Fruit fly (Drosophila melanogaster) whole organism, prepupa: ENCODE results near the gene CG14868.

ENCODE experiments used
- Blimp-1 ChIP-seq: fragments of 200-800 bp; sonication (Bioruptor generic); optimal IDR thresholded peaks from 3 replicates; lab custom pipeline; 2017; ENCODE audit warnings: missing biosample characterization, missing genetic modification characterization, mild to moderate bottlenecking, moderate library complexity, missing genetic modification reagents
- CG10631 ChIP-seq: fragments of 200-800 bp; sonication (Bioruptor generic); optimal IDR thresholded peaks from 2 replicates; lab custom pipeline; 2016; ENCODE audit warnings: missing biosample characterization, missing genetic modification characterization
- CG10669 ChIP-seq: fragments of 200-800 bp; sonication (Bioruptor generic); optimal IDR thresholded peaks from 3 replicates; lab custom pipeline; 2018; ENCODE audit warnings: missing biosample characterization, mild to moderate bottlenecking, missing genetic modification characterization, moderate library complexity
- CG11294 ChIP-seq: fragments of 200-800 bp; sonication (Bioruptor generic); IDR thresholded peaks from 2 replicates; pipeline ENCODE4 v1.3.6; 2022; ENCODE audit warnings: missing biosample characterization, missing genetic modification characterization
- CG15336 ChIP-seq: fragments of 200-800 bp; sonication (Bioruptor generic); IDR thresholded peaks from 2 replicates; pipeline ENCODE4 v1.3.6; 2022; ENCODE audit warnings: missing biosample characterization, missing genetic modification characterization
- CG16779 ChIP-seq: fragments of 200-800 bp; sonication (Bioruptor generic); optimal IDR thresholded peaks from 3 replicates; lab custom pipeline; 2017; ENCODE audit warnings: missing biosample characterization, mild to moderate bottlenecking, missing genetic modification characterization
- CG3032 ChIP-seq: fragments of 200-800 bp; optimal IDR thresholded peaks from 2 replicates; lab custom pipeline; 2019; ENCODE audit warnings: missing biosample characterization, mild to moderate bottlenecking, missing genetic modification characterization, moderate library complexity
- CG31627 ChIP-seq: fragments of 200-800 bp; sonication (Bioruptor generic); optimal IDR thresholded peaks from 3 replicates; lab custom pipeline; 2016; ENCODE audit warnings: missing biosample characterization, missing genetic modification characterization
- CG32006 ChIP-seq: fragments of 200-800 bp; sonication (Bioruptor generic); optimal IDR thresholded peaks from 3 replicates; lab custom pipeline; 2017; ENCODE audit warnings: missing biosample characterization, mild to moderate bottlenecking, missing genetic modification characterization
- CG34406 ChIP-seq: fragments of 200-800 bp; sonication (Bioruptor generic); optimal IDR thresholded peaks from 3 replicates; lab custom pipeline; 2016; ENCODE audit warnings: missing biosample characterization, missing genetic modification characterization
- CG4318 ChIP-seq: fragments of 200-800 bp; sonication (Bioruptor generic); optimal IDR thresholded peaks from 3 replicates; lab custom pipeline; 2017; ENCODE audit warnings: missing biosample characterization, mild to moderate bottlenecking, missing genetic modification characterization
- CG6854 ChIP-seq: fragments of 200-800 bp; sonication (Bioruptor generic); optimal IDR thresholded peaks from 2 replicates; lab custom pipeline; 2017; ENCODE audit warnings: missing biosample characterization, mild to moderate bottlenecking, missing genetic modification characterization
- CG9139 ChIP-seq: fragments of 200-800 bp; sonication (Bioruptor generic); optimal IDR thresholded peaks from 3 replicates; lab custom pipeline; 2017; ENCODE audit warnings: missing biosample characterization, mild to moderate bottlenecking, missing genetic modification characterization
- Eip78C ChIP-seq: fragments of 200-800 bp; sonication (Bioruptor generic); peaks from one replicate; lab custom pipeline; 2016; ENCODE audit warnings: missing biosample characterization, missing genetic modification characterization
- Eip93F ChIP-seq: fragments of 200-800 bp; sonication (Bioruptor generic); optimal IDR thresholded peaks from 2 replicates; lab custom pipeline; 2016; ENCODE audit warnings: missing biosample characterization, mild to moderate bottlenecking, missing genetic modification characterization
- Ets96B ChIP-seq: fragments of 200-800 bp; optimal IDR thresholded peaks from 2 replicates; lab custom pipeline; 2019; ENCODE audit warnings: missing biosample characterization, mild to moderate bottlenecking, missing genetic modification characterization, moderate library complexity
- Gug ChIP-seq: fragments of 200-800 bp; sonication (Bioruptor generic); IDR thresholded peaks from 2 replicates; pipeline ENCODE4 v1.3.6; 2022; ENCODE audit warnings: missing biosample characterization, missing genetic modification characterization
- Hr38 ChIP-seq: sonication (Bioruptor generic); optimal IDR thresholded peaks from 2 replicates; lab custom pipeline; 2016; ENCODE audit warnings: missing biosample characterization, missing genetic modification characterization
- Hr4 ChIP-seq: fragments of 200-800 bp; sonication (Bioruptor generic); optimal IDR thresholded peaks from 3 replicates; lab custom pipeline; 2016; ENCODE audit warnings: missing biosample characterization, missing genetic modification characterization
- Lpt ChIP-seq: fragments of 200-800 bp; sonication (Bioruptor generic); optimal IDR thresholded peaks from 3 replicates; lab custom pipeline; 2016; ENCODE audit warnings: missing biosample characterization, missing genetic modification characterization
- OdsH ChIP-seq: fragments of 200-800 bp; sonication (Bioruptor generic); optimal IDR thresholded peaks from 3 replicates; lab custom pipeline; 2016; ENCODE audit warnings: missing biosample characterization, missing genetic modification characterization
- Smox ChIP-seq: fragments of 200-800 bp; sonication (Bioruptor generic); optimal IDR thresholded peaks from 3 replicates; lab custom pipeline; 2016; ENCODE audit warnings: missing biosample characterization, missing genetic modification characterization
- Sox14 ChIP-seq: fragments of 200-800 bp; sonication (Bioruptor generic); optimal IDR thresholded peaks from 3 replicates; lab custom pipeline; 2016; ENCODE audit warnings: missing biosample characterization, missing genetic modification characterization
- acj6 ChIP-seq: fragments of 200-800 bp; sonication (Bioruptor generic); optimal IDR thresholded peaks from 3 replicates; lab custom pipeline; 2016; ENCODE audit warnings: missing biosample characterization, missing genetic modification characterization
- cyc ChIP-seq: fragments of 200-800 bp; sonication (Bioruptor generic); optimal IDR thresholded peaks from 3 replicates; lab custom pipeline; 2016; ENCODE audit warnings: missing biosample characterization, missing genetic modification characterization
- dsx ChIP-seq: fragments of 200-800 bp; optimal IDR thresholded peaks from 3 replicates; lab custom pipeline; 2019; ENCODE audit warnings: missing biosample characterization, mild to moderate bottlenecking, missing genetic modification characterization, moderate library complexity; ENCODE audit not compliant: poor library complexity, severe bottlenecking
- esn ChIP-seq: fragments of 200-800 bp; sonication (Bioruptor generic); optimal IDR thresholded peaks from 2 replicates; lab custom pipeline; 2016; ENCODE audit warnings: missing biosample characterization, mild to moderate bottlenecking, missing genetic modification characterization, moderate library complexity
- fd59A ChIP-seq: fragments of 200-800 bp; sonication (Bioruptor generic); optimal IDR thresholded peaks from 2 replicates; lab custom pipeline; 2017; ENCODE audit warnings: missing biosample characterization, mild to moderate bottlenecking, missing genetic modification characterization, missing genetic modification reagents
- fkh ChIP-seq: fragments of 200-800 bp; sonication (Bioruptor generic); optimal IDR thresholded peaks from 3 replicates; lab custom pipeline; 2017; ENCODE audit warnings: missing biosample characterization, mild to moderate bottlenecking, missing genetic modification characterization, moderate library complexity
- lz ChIP-seq: fragments of 200-800 bp; sonication (Bioruptor generic); optimal IDR thresholded peaks from 3 replicates; lab custom pipeline; 2016; ENCODE audit warnings: missing biosample characterization, missing genetic modification characterization
- ss ChIP-seq, 2 experiments: fragments of 200-800 bp; sonication (Bioruptor generic); optimal IDR thresholded peaks; 2 replicates in 1 of 2; 3 replicates in 1 of 2; lab custom pipeline; 2017 to 2018; ENCODE audit warnings: mild to moderate bottlenecking in 2 of 2, missing biosample characterization in 2 of 2, missing genetic modification characterization in 2 of 2, moderate library complexity in 1 of 2
- topi ChIP-seq: fragments of 200-800 bp; sonication (Bioruptor generic); optimal IDR thresholded peaks from 3 replicates; lab custom pipeline; 2016; ENCODE audit warnings: missing biosample characterization, missing genetic modification characterization

Gene CG14868

dm6 chr3R:15356645-15357431, 12.9 kb downstream of the CG14868 start, which contains the start of the genes Atg4b and Hibch (continued):
- peak; percentile 97 for TF ChIP-seq fkh (GFP tag; lab: Kevin White, UChicago)
- TF ChIP-seq CG32006 (GFP tag; lab: Kevin White, UChicago): peak; percentile 84
- no peak for TF ChIP-seq CG16779 (tag; lab: Kevin White, UChicago)
- no peak for TF ChIP-seq CG4318
- TF ChIP-seq topi: peak; percentile 62
- TF ChIP-seq ss (GFP tag; optimal IDR thresholded peaks at IDR 0.05; lab: Kevin White, UChicago): no peak
- TF ChIP-seq Lpt (GFP tag; lab: Kevin White, UChicago): no peak
- no peak for TF ChIP-seq Smox
- TF ChIP-seq lz: peak; percentile 74
- TF ChIP-seq fd59A: peak; percentile 60
- TF ChIP-seq CG9139: no peak
- no peak for TF ChIP-seq acj6 (GFP tag; lab: Kevin White, UChicago)
- TF ChIP-seq CG6854: peak; percentile 80
- peak; percentile 83 for TF ChIP-seq cyc (GFP tag; lab: Kevin White, UChicago)
- no peak for TF ChIP-seq Hr38 (GFP tag; lab: Kevin White, UChicago)
- TF ChIP-seq Blimp-1 (GFP tag; lab: Kevin White, UChicago): peak; percentile 73
- peak; percentile 61 for TF ChIP-seq CG31627 (GFP tag; lab: Kevin White, UChicago)
- TF ChIP-seq CG10631 (GFP tag; lab: Kevin White, UChicago): peak; percentile 90
- no peak for TF ChIP-seq Hr4 (GFP tag; lab: Kevin White, UChicago)
- TF ChIP-seq, all 60 proteins: peak for 34

dm6 chr3R:15356152-15356551, 13.6 kb downstream of the CG14868 start:
- TF ChIP-seq Hr4 (GFP tag; lab: Kevin White, UChicago): no peak
- TF ChIP-seq Sox14 (GFP tag; lab: Kevin White, UChicago): no peak
- TF ChIP-seq Gug (GFP tag; lab: Robert Waterston, UW): no peak
- TF ChIP-seq dsx (GFP tag; lab: Kevin White, UChicago): no peak

DNA sequence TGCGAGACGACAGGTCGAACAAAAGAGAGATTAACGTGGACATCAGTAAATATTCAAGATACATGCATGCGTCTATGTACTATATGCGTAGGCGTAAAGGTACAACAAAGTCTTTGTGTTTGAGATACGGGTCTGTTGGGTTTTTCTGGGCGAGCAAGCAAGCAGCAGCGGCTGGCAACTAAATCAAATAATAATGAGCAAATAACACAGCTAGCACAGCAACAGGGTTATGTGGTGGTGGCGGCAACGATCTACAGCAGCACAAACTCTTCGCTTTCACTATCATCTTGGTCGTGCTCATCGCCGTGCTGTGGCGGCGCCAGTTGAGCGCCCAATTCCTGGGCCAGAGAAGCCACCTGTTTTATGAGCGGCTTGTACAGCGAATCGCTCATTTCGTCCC, 15.7 kb downstream of the CG14868 start:
- TF ChIP-seq CG11294: no peak
- peak; percentile 93 for TF ChIP-seq fkh (GFP tag; lab: Kevin White, UChicago)

- TF ChIP-seq Ets96B (tag; lab: Kevin White, UChicago): peak; percentile 35
- peak; percentile 7 for TF ChIP-seq dsx (GFP tag; lab: Kevin White, UChicago)
- TF ChIP-seq lz: peak; percentile 8
- peak; percentile 54 for TF ChIP-seq esn (GFP tag; lab: Kevin White, UChicago)
- peak; percentile 96 for TF ChIP-seq fkh (GFP tag; lab: Kevin White, UChicago)
- peak; percentile 47 for TF ChIP-seq CG10631 (GFP tag; lab: Kevin White, UChicago)
- peak; percentile 30 for TF ChIP-seq CG10669
- no peak for TF ChIP-seq Eip93F (GFP tag; lab: Kevin White, UChicago)
- TF ChIP-seq CG31627 (GFP tag; lab: Kevin White, UChicago): peak; percentile 10
- peak; percentile 75 for TF ChIP-seq Eip78C
- TF ChIP-seq Hr38 (GFP tag; lab: Kevin White, UChicago): no peak
- peak; percentile 25 for TF ChIP-seq topi
- peak; percentile 29; the same call in 1 of the 2 replicates for TF ChIP-seq CG15336 (GFP tag; lab: Robert Waterston, UW)
- TF ChIP-seq OdsH (GFP tag; lab: Kevin White, UChicago): no peak
- TF ChIP-seq ss (GFP tag; optimal IDR thresholded peaks at IDR 0.05; lab: Kevin White, UChicago): no peak
- peak; percentile 24 for TF ChIP-seq CG34406 (GFP tag; lab: Kevin White, UChicago)
- TF ChIP-seq Sox14 (GFP tag; lab: Kevin White, UChicago): peak; percentile 44
- peak; percentile 36 for TF ChIP-seq cyc (GFP tag; lab: Kevin White, UChicago)
- peak; percentile 54 for TF ChIP-seq CG3032
- TF ChIP-seq, all 60 proteins: peak for 15
Observed at dm6 chr3R:15350993-15351426, 18.7 kb downstream of the CG14868 start, which contains the start of the genes Trs33 and Tmtc4. Gene Trs33, minus strand, starts transcription at chr3R:15350995. Gene Tmtc4, plus strand, starts transcription at chr3R:15351225.
